Fruit fly (Drosophila melanogaster): Measurements from ENCODE around the gene CG13950.
A peak's percentile ranks its signal among the peaks of the same experiment; 100 is the strongest.

CG13950 gene

dm6 chr2L:871419-871846 lies 11.4 kb downstream of the CG13950 start (continued):
- TF ChIP-seq ac (GFP tag; optimal IDR thresholded peaks at IDR 0.05), result no peak
- TF ChIP-seq CG12155 (GFP tag; optimal IDR thresholded peaks at IDR 0.05), result peak; percentile 11
- no peak for TF ChIP-seq ATbp (GFP tag; optimal IDR thresholded peaks at IDR 0.05)
- TF ChIP-seq CG14441 (GFP tag; IDR thresholded peaks at IDR 0.05), result no peak
- no peak for TF ChIP-seq CG15696 (tag; optimal IDR thresholded peaks at IDR 0.05)
- TF ChIP-seq crp (GFP tag; optimal IDR thresholded peaks at IDR 0.05), result no peak
- peak; percentile 30 for TF ChIP-seq ftz-f1 (GFP tag; optimal IDR thresholded peaks at IDR 0.05)
- peak; percentile 14 for TF ChIP-seq NfI (GFP tag; optimal IDR thresholded peaks at IDR 0.05)
- TF ChIP-seq Max (GFP tag; optimal IDR thresholded peaks at IDR 0.05), result no peak
- peak; percentile 10; the same call in 1 of the 3 replicates for TF ChIP-seq CG16813 (GFP tag; IDR thresholded peaks at IDR 0.05; ENCODE audit: partially characterized antibody)
- TF ChIP-seq CG3065 (GFP tag; optimal IDR thresholded peaks at IDR 0.05), result peak; percentile 1
- peak; percentile 31 for TF ChIP-seq Hmr (GFP tag; optimal IDR thresholded peaks at IDR 0.05)
- no peak for TF ChIP-seq wor (GFP tag; IDR thresholded peaks at IDR 0.05)
- TF ChIP-seq CG2199 (GFP tag; IDR thresholded peaks at IDR 0.05), result peak; percentile 61; the same call in 1 of the 3 replicates
- TF ChIP-seq CG3163 (GFP tag; optimal IDR thresholded peaks at IDR 0.05), result peak; percentile 36
- no peak for TF ChIP-seq CG30403 (GFP tag; optimal IDR thresholded peaks at IDR 0.05)
- TF ChIP-seq amos (GFP tag; IDR thresholded peaks at IDR 0.05; ENCODE audit: partially characterized antibody), result peak; percentile 33
- TF ChIP-seq CG4707 (GFP tag; optimal IDR thresholded peaks at IDR 0.05), result no peak
- TF ChIP-seq H2.0 (GFP tag; IDR thresholded peaks at IDR 0.05), result no peak
- peak; percentile 86 for TF ChIP-seq Med (GFP tag)
- no peak for TF ChIP-seq Sox102F (GFP tag; optimal IDR thresholded peaks at IDR 0.05)
- TF ChIP-seq Mrtf (GFP tag; IDR thresholded peaks at IDR 0.05), result no peak
- TF ChIP-seq cad (GFP tag; optimal IDR thresholded peaks at IDR 0.05), result no peak
- TF ChIP-seq CG2875 (GFP tag; optimal IDR thresholded peaks at IDR 0.05), result no peak
- peak; percentile 61 for TF ChIP-seq jumu (GFP tag; optimal IDR thresholded peaks at IDR 0.05)
- peak; percentile 7 for TF ChIP-seq bab2 (GFP tag; optimal IDR thresholded peaks at IDR 0.05)
- no peak for TF ChIP-seq sr (GFP tag; IDR thresholded peaks at IDR 0.05)
- TF ChIP-seq CG17802 (tag; optimal IDR thresholded peaks at IDR 0.05), result no peak
- TF ChIP-seq Dbx (GFP tag; IDR thresholded peaks at IDR 0.05), result peak; percentile 26; the same call in 1 of the 3 replicates
- TF ChIP-seq Sry-δ (GFP tag; optimal IDR thresholded peaks at IDR 0.05), result peak; percentile 23
- no peak for TF ChIP-seq MTF-1 (GFP tag; optimal IDR thresholded peaks at IDR 0.05; ENCODE audit: borderline replicate concordance)
- TF ChIP-seq fd64A (GFP tag; optimal IDR thresholded peaks at IDR 0.05), result no peak
- peak; percentile 39; the same call in 1 of the 2 replicates for TF ChIP-seq CG9932 (GFP tag; IDR thresholded peaks at IDR 0.05)
- TF ChIP-seq odd (GFP tag; optimal IDR thresholded peaks at IDR 0.05), result no peak
- peak; percentile 0 for TF ChIP-seq nerfin-1 (tag; optimal IDR thresholded peaks at IDR 0.05)
- peak; percentile 40 for TF ChIP-seq D (optimal IDR thresholded peaks at IDR 0.05)
- TF ChIP-seq D (GFP tag; optimal IDR thresholded peaks at IDR 0.05), result no peak
- TF ChIP-seq CG32772 (GFP tag; IDR thresholded peaks at IDR 0.05), result no peak
- TF ChIP-seq kni (GFP tag; optimal IDR thresholded peaks at IDR 0.05), result no peak
- peak; percentile 4 for TF ChIP-seq CG13624 (GFP tag; optimal IDR thresholded peaks at IDR 0.05)
- TF ChIP-seq BEAF-32 (GFP tag; optimal IDR thresholded peaks at IDR 0.05), result peak; percentile 17
- no peak for TF ChIP-seq knrl (GFP tag; IDR thresholded peaks at IDR 0.05; ENCODE audit: partially characterized antibody)
- TF ChIP-seq maf-S (GFP tag; optimal IDR thresholded peaks at IDR 0.05), result no peak
- peak; percentile 54 for TF ChIP-seq CrebB (tag; optimal IDR thresholded peaks at IDR 0.05)
- TF ChIP-seq CG17186 (GFP tag; optimal IDR thresholded peaks at IDR 0.05), result peak; percentile 74
- TF ChIP-seq CG10321 (GFP tag; IDR thresholded peaks at IDR 0.05), result peak; percentile 87
- no peak for TF ChIP-seq tll (GFP tag; optimal IDR thresholded peaks at IDR 0.05)
- no peak for TF ChIP-seq kay (GFP tag; optimal IDR thresholded peaks at IDR 0.05)
- TF ChIP-seq CG15479 (GFP tag; optimal IDR thresholded peaks at IDR 0.05), result no peak
- TF ChIP-seq dpn (GFP tag; optimal IDR thresholded peaks at IDR 0.05), result peak in 1 of 2 experiments; percentile 14

Data from whole organism, embryonic.